Fruit fly (Drosophila melanogaster): ENCODE data around the gene Grik.

Grik gene

dm6 chr3R:20901656-20902055, at the start of gene Grik:
Gene Grik, plus strand, starts transcription at chr3R:20901956.
- TF ChIP-seq pad (GFP tag; optimal IDR thresholded peaks at IDR 0.05) (no peak), Crg-1 (GFP tag; optimal IDR thresholded peaks at IDR 0.05) (no peak), Hr96 (GFP tag; optimal IDR thresholded peaks at IDR 0.05) (no peak), CG12768 (GFP tag; optimal IDR thresholded peaks at IDR 0.05) (no peak), ovo (GFP tag; optimal IDR thresholded peaks at IDR 0.05) (no peak), toe (GFP tag; optimal IDR thresholded peaks at IDR 0.05) (no peak), CG7045 (GFP tag; optimal IDR thresholded peaks at IDR 0.05) (no peak), Mnt (GFP tag; optimal IDR thresholded peaks at IDR 0.05) (no peak), tj (GFP tag; optimal IDR thresholded peaks at IDR 0.05) (no peak), CG11617 (GFP tag; optimal IDR thresholded peaks at IDR 0.05) (no peak), CG5204 (GFP tag; optimal IDR thresholded peaks at IDR 0.05) (no peak), CG14711 (tag; optimal IDR thresholded peaks at IDR 0.05) (no peak), bab1 (GFP tag; optimal IDR thresholded peaks at IDR 0.05) (no peak)

dm6 chr3R:20859845-20860244, 41.9 kb upstream of the Grik start, which contains the start of gene Ir93a:
Gene Ir93a, minus strand, starts transcription at chr3R:20859945.
- no peak for TF ChIP-seq CG5204 (GFP tag; optimal IDR thresholded peaks at IDR 0.05)
- no peak for TF ChIP-seq cnc (optimal IDR thresholded peaks at IDR 0.05)
- TF ChIP-seq CG7101 (tag; optimal IDR thresholded peaks at IDR 0.05): no peak
- TF ChIP-seq pad (GFP tag; optimal IDR thresholded peaks at IDR 0.05): no peak
- no peak for TF ChIP-seq kay (GFP tag; ENCODE audit: borderline replicate concordance)
- no peak for TF ChIP-seq bab1 (GFP tag; optimal IDR thresholded peaks at IDR 0.05)
- no peak for TF ChIP-seq Mnt (GFP tag; optimal IDR thresholded peaks at IDR 0.05)

DNA sequence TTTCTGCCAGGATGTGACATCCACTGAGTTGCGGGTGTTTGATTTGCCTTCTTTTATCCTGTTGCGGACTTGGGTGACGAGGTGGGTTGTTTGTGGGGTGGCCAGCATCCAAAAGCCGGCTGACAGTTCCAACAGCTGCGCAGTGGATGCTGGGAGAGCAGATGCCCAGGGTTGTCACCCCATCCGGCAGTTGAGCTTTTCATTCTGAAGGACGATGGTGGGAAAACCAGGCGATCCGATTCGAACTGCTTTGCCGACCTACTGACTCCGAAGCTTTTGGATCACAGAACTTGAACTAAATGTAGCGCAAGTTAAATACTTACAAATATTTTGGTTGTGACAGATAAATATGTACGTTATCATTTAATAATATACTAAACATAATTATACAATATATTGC, 35.6 kb upstream of the Grik start, which contains the start of gene KaiR1D:
Gene KaiR1D (minus strand): TSS at position 28 of the 400 bp plus-strand sequence.
- TF ChIP-seq cic (GFP tag; optimal IDR thresholded peaks at IDR 0.05): no peak
- no peak for TF ChIP-seq CG5204 (GFP tag; optimal IDR thresholded peaks at IDR 0.05)
- TF ChIP-seq cnc (optimal IDR thresholded peaks at IDR 0.05): no peak
- peak; percentile 27 for TF ChIP-seq CG14711 (tag; optimal IDR thresholded peaks at IDR 0.05)

DNA sequence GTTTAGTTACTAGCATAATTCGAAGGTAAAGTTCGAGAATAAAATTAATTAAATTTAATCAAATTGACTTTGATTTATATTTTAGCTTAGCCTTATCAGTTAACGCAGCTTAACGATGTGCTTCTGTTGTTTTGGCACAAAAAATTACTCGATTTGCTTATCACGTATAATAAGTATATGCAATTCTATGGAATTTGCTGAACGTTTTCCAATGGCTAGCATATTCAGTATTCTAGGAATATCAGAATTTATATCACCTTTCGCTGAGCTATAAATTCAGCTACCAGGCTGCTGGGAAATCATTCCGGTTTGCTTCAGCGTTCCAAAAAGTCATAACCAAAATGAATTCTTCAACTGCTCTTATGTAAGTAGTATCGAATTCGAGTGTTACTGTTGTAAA, 31.0 kb upstream of the Grik start, which contains the start of gene TotA:
Gene TotA (plus strand): TSS at position 301 of the 400 bp plus-strand sequence.
- TF ChIP-seq bab1 (GFP tag; optimal IDR thresholded peaks at IDR 0.05) (no peak), toe (GFP tag; optimal IDR thresholded peaks at IDR 0.05) (no peak), ovo (GFP tag; optimal IDR thresholded peaks at IDR 0.05) (no peak), CG11617 (GFP tag; optimal IDR thresholded peaks at IDR 0.05) (no peak), Crg-1 (GFP tag; optimal IDR thresholded peaks at IDR 0.05) (no peak), CG5204 (GFP tag; optimal IDR thresholded peaks at IDR 0.05) (no peak), Hr96 (GFP tag; optimal IDR thresholded peaks at IDR 0.05) (no peak), CG12768 (GFP tag; optimal IDR thresholded peaks at IDR 0.05) (no peak), Mnt (GFP tag; optimal IDR thresholded peaks at IDR 0.05) (no peak), CG14711 (tag; optimal IDR thresholded peaks at IDR 0.05) (no peak), CG7101 (tag; optimal IDR thresholded peaks at IDR 0.05) (no peak), cic (GFP tag; optimal IDR thresholded peaks at IDR 0.05) (no peak), tj (GFP tag; optimal IDR thresholded peaks at IDR 0.05) (no peak), CG33017 (tag; optimal IDR thresholded peaks at IDR 0.05) (no peak), CG1620 (GFP tag; optimal IDR thresholded peaks at IDR 0.05) (no peak)

DNA sequence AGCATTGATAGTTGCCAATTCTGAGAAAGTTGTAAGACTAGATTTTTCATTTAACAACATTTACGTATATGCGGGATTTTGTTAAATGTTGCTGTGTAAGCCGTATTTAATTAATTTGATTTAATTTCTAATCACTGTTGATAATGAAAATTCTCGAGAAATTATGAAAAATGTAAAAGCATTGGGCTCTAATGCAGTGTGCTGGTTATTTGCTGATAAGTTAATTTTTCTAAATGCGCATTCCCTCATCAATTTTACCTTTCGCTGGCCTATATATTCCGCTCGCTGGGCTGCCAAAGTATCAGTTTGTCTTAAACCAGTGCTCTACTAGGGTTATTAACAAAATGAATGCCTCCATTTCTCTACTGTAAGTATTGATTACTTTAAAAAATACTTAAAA, 29.1 kb upstream of the Grik start, which contains the start of gene TotC:
Gene TotC (plus strand): TSS at position 301 of the 400 bp plus-strand sequence.
- TF ChIP-seq Mnt (GFP tag; optimal IDR thresholded peaks at IDR 0.05): no peak
- TF ChIP-seq pad (GFP tag; optimal IDR thresholded peaks at IDR 0.05): no peak
- no peak for TF ChIP-seq toe (GFP tag; optimal IDR thresholded peaks at IDR 0.05)
- no peak for TF ChIP-seq kay (GFP tag; ENCODE audit: borderline replicate concordance)
- no peak for TF ChIP-seq Clk (GFP tag; optimal IDR thresholded peaks at IDR 0.05)
- TF ChIP-seq CG11617 (GFP tag; optimal IDR thresholded peaks at IDR 0.05): no peak
- no peak for TF ChIP-seq tj (GFP tag; optimal IDR thresholded peaks at IDR 0.05)
- no peak for TF ChIP-seq CG12768 (GFP tag; optimal IDR thresholded peaks at IDR 0.05)
- no peak for TF ChIP-seq CG7045 (GFP tag; optimal IDR thresholded peaks at IDR 0.05)
- no peak for TF ChIP-seq CG7101 (tag; optimal IDR thresholded peaks at IDR 0.05)

- TF ChIP-seq tj (GFP tag; optimal IDR thresholded peaks at IDR 0.05) (no peak), CG1620 (GFP tag; optimal IDR thresholded peaks at IDR 0.05) (no peak), toe (GFP tag; optimal IDR thresholded peaks at IDR 0.05) (no peak), ovo (GFP tag; optimal IDR thresholded peaks at IDR 0.05) (no peak), Mnt (GFP tag; optimal IDR thresholded peaks at IDR 0.05) (no peak), Hr96 (GFP tag; optimal IDR thresholded peaks at IDR 0.05) (no peak), CG7045 (GFP tag; optimal IDR thresholded peaks at IDR 0.05) (no peak)
Measured at dm6 chr3R:20873638-20874037, 28.1 kb upstream of the Grik start, which contains the start of gene TotB. Gene TotB, plus strand, starts transcription at chr3R:20873938.

dm6 chr3R:20876680-20877079, 25.1 kb upstream of the Grik start:
- TF ChIP-seq pad (GFP tag; optimal IDR thresholded peaks at IDR 0.05) (no peak), CG7101 (tag; optimal IDR thresholded peaks at IDR 0.05) (no peak), cic (GFP tag; optimal IDR thresholded peaks at IDR 0.05) (no peak), CG5204 (GFP tag; optimal IDR thresholded peaks at IDR 0.05) (no peak), ovo (GFP tag; optimal IDR thresholded peaks at IDR 0.05) (no peak), kay (GFP tag; ENCODE audit: borderline replicate concordance) (no peak), CG14711 (tag; optimal IDR thresholded peaks at IDR 0.05) (no peak), CG33017 (tag; optimal IDR thresholded peaks at IDR 0.05) (no peak), Mnt (GFP tag; optimal IDR thresholded peaks at IDR 0.05) (no peak), CG1620 (GFP tag; optimal IDR thresholded peaks at IDR 0.05) (no peak), Clk (GFP tag; optimal IDR thresholded peaks at IDR 0.05) (no peak), CG11617 (GFP tag; optimal IDR thresholded peaks at IDR 0.05) (no peak), toe (GFP tag; optimal IDR thresholded peaks at IDR 0.05) (no peak)
